Worm (Caenorhabditis elegans): Measurements from ENCODE around the gene Y105C5B.1413.

Gene Y105C5B.1413

ce11 chrIV:16178433-16178832, 6.0 kb downstream of the Y105C5B.1413 start (continued):
- TF ChIP-seq sup-37 (GFP tag; optimal IDR thresholded peaks at IDR 0.05) (no peak), vab-15 (tag; optimal IDR thresholded peaks at IDR 0.05) (no peak), elt-3 (tag; optimal IDR thresholded peaks at IDR 0.05) (peak in 2 of 6 experiments; percentile 6 to 82), sox-4 (tag; optimal IDR thresholded peaks at IDR 0.05) (no peak), ceh-63 (GFP tag; optimal IDR thresholded peaks at IDR 0.05) (no peak), lin-39 (tag; optimal IDR thresholded peaks at IDR 0.05) (no peak), lin-35 (GFP tag; optimal IDR thresholded peaks at IDR 0.05) (peak in 1 of 2 experiments; percentile 23), grh-1 (GFP tag; IDR thresholded peaks at IDR 0.05) (no peak), hpl-2 (GFP tag; optimal IDR thresholded peaks at IDR 0.05) (no peak), alr-1 (tag; optimal IDR thresholded peaks at IDR 0.05; ENCODE audit: borderline replicate concordance) (no peak), ztf-11 (tag; optimal IDR thresholded peaks at IDR 0.05) (no peak)

- no peak for TF ChIP-seq efl-1 (optimal IDR thresholded peaks at IDR 0.05)
- peak in 1 of 2 experiments; percentile 3 for TF ChIP-seq efl-1 (GFP tag; optimal IDR thresholded peaks at IDR 0.05 in 1 of 2)
- peak; percentile 18 for TF ChIP-seq elt-2 (tag; optimal IDR thresholded peaks at IDR 0.05)
- no peak for TF ChIP-seq Y116A8C.19 (tag; optimal IDR thresholded peaks at IDR 0.05; ENCODE audit: borderline replicate concordance)
These were observed 7.6 kb downstream of the Y105C5B.1413 start for ce11 chrIV:16176808-16177207.

ce11 chrIV:16172786-16173371, 11.5 kb downstream of the Y105C5B.1413 start:
- peak; percentile 80 for TF ChIP-seq ama-1 (optimal IDR thresholded peaks at IDR 0.05)
- TF ChIP-seq nhr-28 (tag; optimal IDR thresholded peaks at IDR 0.05): no peak
- peak; percentile 49 for TF ChIP-seq blmp-1 (tag; optimal IDR thresholded peaks at IDR 0.05)
- peak in 1 of 2 experiments; percentile 7 for TF ChIP-seq mdl-1 (tag; optimal IDR thresholded peaks at IDR 0.05)
- TF ChIP-seq C34B4.2 (tag; optimal IDR thresholded peaks at IDR 0.05): no peak
- no peak for TF ChIP-seq efl-1 (optimal IDR thresholded peaks at IDR 0.05)
- TF ChIP-seq efl-1 (GFP tag; optimal IDR thresholded peaks at IDR 0.05 in 1 of 2): no peak
- no peak for TF ChIP-seq unc-62 (GFP tag; optimal IDR thresholded peaks at IDR 0.05)
- TF ChIP-seq rnt-1 (tag; optimal IDR thresholded peaks at IDR 0.05): no peak
- TF ChIP-seq elt-2 (tag; optimal IDR thresholded peaks at IDR 0.05): peak; percentile 8
- peak; percentile 1 for TF ChIP-seq lin-14 (GFP tag; optimal IDR thresholded peaks at IDR 0.05)
- no peak for TF ChIP-seq nhr-85 (tag)
- TF ChIP-seq lsy-2 (tag; optimal IDR thresholded peaks at IDR 0.05): peak in 1 of 2 experiments; percentile 11
- no peak for TF ChIP-seq lir-3 (tag; optimal IDR thresholded peaks at IDR 0.05; ENCODE audit: poor library complexity)
- no peak for TF ChIP-seq aha-1 (tag; optimal IDR thresholded peaks at IDR 0.05)
- TF ChIP-seq nhr-20 (tag; optimal IDR thresholded peaks at IDR 0.05): peak; percentile 13
- TF ChIP-seq nhr-90 (tag; optimal IDR thresholded peaks at IDR 0.05; ENCODE audit: poor library complexity): peak; percentile 27
- TF ChIP-seq unc-86 (tag; optimal IDR thresholded peaks at IDR 0.05): no peak

- TF ChIP-seq lsy-2 (tag; optimal IDR thresholded peaks at IDR 0.05) (peak in 1 of 2 experiments; percentile 8), rnt-1 (tag; optimal IDR thresholded peaks at IDR 0.05) (peak; percentile 74), Y116A8C.19 (tag; optimal IDR thresholded peaks at IDR 0.05; ENCODE audit: borderline replicate concordance) (no peak), elt-3 (tag; optimal IDR thresholded peaks at IDR 0.05) (peak in 2 of 6 experiments; percentile 3 to 69), nhr-71 (tag; optimal IDR thresholded peaks at IDR 0.05) (peak; percentile 65), blmp-1 (tag; optimal IDR thresholded peaks at IDR 0.05) (peak; percentile 63), ama-1 (optimal IDR thresholded peaks at IDR 0.05) (peak; percentile 7), aha-1 (tag; optimal IDR thresholded peaks at IDR 0.05) (no peak), nhr-20 (tag; optimal IDR thresholded peaks at IDR 0.05) (peak; percentile 38), nhr-85 (tag) (peak; percentile 16), xbp-1 (tag; optimal IDR thresholded peaks at IDR 0.05) (no peak), sptf-1 (tag; optimal IDR thresholded peaks at IDR 0.05) (no peak), nhr-19 (GFP tag; conservative IDR thresholded peaks at IDR 0.05) (peak; percentile 72), efl-1 (optimal IDR thresholded peaks at IDR 0.05) (peak in 1 of 2 experiments; percentile 1), efl-1 (GFP tag; optimal IDR thresholded peaks at IDR 0.05 in 1 of 2) (no peak), lin-14 (GFP tag; optimal IDR thresholded peaks at IDR 0.05) (peak; percentile 58), lin-35 (GFP tag; optimal IDR thresholded peaks at IDR 0.05) (peak in 1 of 2 experiments; percentile 34), snu-23 (GFP tag; optimal IDR thresholded peaks at IDR 0.05) (peak; percentile 38), mdl-1 (tag; optimal IDR thresholded peaks at IDR 0.05) (peak in 1 of 2 experiments; percentile 40), elt-2 (tag; optimal IDR thresholded peaks at IDR 0.05) (peak; percentile 76), unc-130 (tag; optimal IDR thresholded peaks at IDR 0.05) (peak; percentile 77), ets-5 (GFP tag; IDR thresholded peaks at IDR 0.05) (no peak), C34B4.2 (tag; optimal IDR thresholded peaks at IDR 0.05) (no peak)
These were observed 13.1 kb downstream of the Y105C5B.1413 start for ce11 chrIV:16171326-16171725.
